Fruit fly (Drosophila melanogaster): ENCODE measurements around the gene CG14420.

Gene CG14420

dm6 chrX:2964678-2965231, 26.1 kb downstream of the CG14420 start:
- TF ChIP-seq CG7045 (GFP tag; optimal IDR thresholded peaks at IDR 0.05) (no peak), kay (GFP tag; ENCODE audit: borderline replicate concordance) (no peak), Clk (GFP tag; optimal IDR thresholded peaks at IDR 0.05) (no peak), cic (GFP tag; optimal IDR thresholded peaks at IDR 0.05) (no peak), CG33017 (tag; optimal IDR thresholded peaks at IDR 0.05) (no peak), CG12768 (GFP tag; optimal IDR thresholded peaks at IDR 0.05) (no peak), CG11617 (GFP tag; optimal IDR thresholded peaks at IDR 0.05) (no peak), tj (GFP tag; optimal IDR thresholded peaks at IDR 0.05) (no peak), CG1620 (GFP tag; optimal IDR thresholded peaks at IDR 0.05) (no peak), cnc (optimal IDR thresholded peaks at IDR 0.05) (no peak), Hr96 (GFP tag; optimal IDR thresholded peaks at IDR 0.05) (no peak), Crg-1 (GFP tag; optimal IDR thresholded peaks at IDR 0.05) (no peak), CG7101 (tag; optimal IDR thresholded peaks at IDR 0.05) (no peak), pad (GFP tag; optimal IDR thresholded peaks at IDR 0.05) (no peak), bab1 (GFP tag; optimal IDR thresholded peaks at IDR 0.05) (no peak), toe (GFP tag; optimal IDR thresholded peaks at IDR 0.05) (no peak), CG5204 (GFP tag; optimal IDR thresholded peaks at IDR 0.05) (no peak)

dm6 chrX:2969039-2969438, 30.4 kb downstream of the CG14420 start:
- TF ChIP-seq Mnt (GFP tag; optimal IDR thresholded peaks at IDR 0.05) (no peak), cnc (optimal IDR thresholded peaks at IDR 0.05) (no peak), Crg-1 (GFP tag; optimal IDR thresholded peaks at IDR 0.05) (no peak), Clk (GFP tag; optimal IDR thresholded peaks at IDR 0.05) (no peak), toe (GFP tag; optimal IDR thresholded peaks at IDR 0.05) (no peak), CG33017 (tag; optimal IDR thresholded peaks at IDR 0.05) (no peak), cic (GFP tag; optimal IDR thresholded peaks at IDR 0.05) (no peak), CG5204 (GFP tag; optimal IDR thresholded peaks at IDR 0.05) (no peak), ovo (GFP tag; optimal IDR thresholded peaks at IDR 0.05) (no peak), CG14711 (tag; optimal IDR thresholded peaks at IDR 0.05) (no peak), pad (GFP tag; optimal IDR thresholded peaks at IDR 0.05) (no peak)

dm6 chrX:2973593-2973992, 34.9 kb downstream of the CG14420 start, which contains the start of gene rst:
Gene rst, minus strand, starts transcription at chrX:2973834.
- TF ChIP-seq Clk (GFP tag; optimal IDR thresholded peaks at IDR 0.05) (no peak), bab1 (GFP tag; optimal IDR thresholded peaks at IDR 0.05) (no peak), CG12768 (GFP tag; optimal IDR thresholded peaks at IDR 0.05) (no peak), cnc (optimal IDR thresholded peaks at IDR 0.05) (no peak), CG7101 (tag; optimal IDR thresholded peaks at IDR 0.05) (no peak), CG5204 (GFP tag; optimal IDR thresholded peaks at IDR 0.05) (no peak), CG11617 (GFP tag; optimal IDR thresholded peaks at IDR 0.05) (no peak), CG1620 (GFP tag; optimal IDR thresholded peaks at IDR 0.05) (no peak), tj (GFP tag; optimal IDR thresholded peaks at IDR 0.05) (no peak), pad (GFP tag; optimal IDR thresholded peaks at IDR 0.05) (no peak), toe (GFP tag; optimal IDR thresholded peaks at IDR 0.05) (no peak), cic (GFP tag; optimal IDR thresholded peaks at IDR 0.05) (no peak), Hr96 (GFP tag; optimal IDR thresholded peaks at IDR 0.05) (no peak), CG33017 (tag; optimal IDR thresholded peaks at IDR 0.05) (no peak), Crg-1 (GFP tag; optimal IDR thresholded peaks at IDR 0.05) (no peak), CG14711 (tag; optimal IDR thresholded peaks at IDR 0.05) (no peak), kay (GFP tag; ENCODE audit: borderline replicate concordance) (no peak), ovo (GFP tag; optimal IDR thresholded peaks at IDR 0.05) (no peak), Mnt (GFP tag; optimal IDR thresholded peaks at IDR 0.05) (no peak)

dm6 chrX:2977857-2978473, 39.3 kb downstream of the CG14420 start:
- no peak for TF ChIP-seq ovo (GFP tag; optimal IDR thresholded peaks at IDR 0.05)
- TF ChIP-seq Crg-1 (GFP tag; optimal IDR thresholded peaks at IDR 0.05), result no peak
- TF ChIP-seq kay (GFP tag; ENCODE audit: borderline replicate concordance), result no peak
- no peak for TF ChIP-seq CG11617 (GFP tag; optimal IDR thresholded peaks at IDR 0.05)
- TF ChIP-seq Hr96 (GFP tag; optimal IDR thresholded peaks at IDR 0.05), result no peak
- no peak for TF ChIP-seq Mnt (GFP tag; optimal IDR thresholded peaks at IDR 0.05)
- TF ChIP-seq CG7045 (GFP tag; optimal IDR thresholded peaks at IDR 0.05), result no peak
- TF ChIP-seq toe (GFP tag; optimal IDR thresholded peaks at IDR 0.05), result no peak
- TF ChIP-seq CG12768 (GFP tag; optimal IDR thresholded peaks at IDR 0.05), result no peak
- TF ChIP-seq tj (GFP tag; optimal IDR thresholded peaks at IDR 0.05), result no peak
- no peak for TF ChIP-seq CG5204 (GFP tag; optimal IDR thresholded peaks at IDR 0.05)

dm6 chrX:2980290-2980689, 41.6 kb downstream of the CG14420 start:
- TF ChIP-seq Clk (GFP tag; optimal IDR thresholded peaks at IDR 0.05) (no peak), CG7045 (GFP tag; optimal IDR thresholded peaks at IDR 0.05) (no peak), Hr96 (GFP tag; optimal IDR thresholded peaks at IDR 0.05) (no peak), CG1620 (GFP tag; optimal IDR thresholded peaks at IDR 0.05) (no peak), CG12768 (GFP tag; optimal IDR thresholded peaks at IDR 0.05) (no peak), CG11617 (GFP tag; optimal IDR thresholded peaks at IDR 0.05) (no peak), pad (GFP tag; optimal IDR thresholded peaks at IDR 0.05) (no peak), Mnt (GFP tag; optimal IDR thresholded peaks at IDR 0.05) (no peak), cnc (optimal IDR thresholded peaks at IDR 0.05) (no peak), tj (GFP tag; optimal IDR thresholded peaks at IDR 0.05) (no peak)

dm6 chrX:2982441-2982995, 43.9 kb downstream of the CG14420 start:
- TF ChIP-seq Hr96 (GFP tag; optimal IDR thresholded peaks at IDR 0.05) (no peak), CG12768 (GFP tag; optimal IDR thresholded peaks at IDR 0.05) (no peak), CG7101 (tag; optimal IDR thresholded peaks at IDR 0.05) (no peak), Crg-1 (GFP tag; optimal IDR thresholded peaks at IDR 0.05) (no peak), CG11617 (GFP tag; optimal IDR thresholded peaks at IDR 0.05) (no peak), pad (GFP tag; optimal IDR thresholded peaks at IDR 0.05) (no peak), CG5204 (GFP tag; optimal IDR thresholded peaks at IDR 0.05) (no peak), kay (GFP tag; ENCODE audit: borderline replicate concordance) (no peak), toe (GFP tag; optimal IDR thresholded peaks at IDR 0.05) (no peak)
